Fruit fly (Drosophila melanogaster) whole organism, embryonic: ENCODE data around the gene CG42759.

ENCODE experiments used
- Abd-B ChIP-seq: fragments of 200-800 bp; sonication (Bioruptor generic); optimal IDR thresholded peaks from 2 replicates; lab custom pipeline; 2018; ENCODE audit warnings: missing biosample characterization, mild to moderate bottlenecking, missing genetic modification characterization, moderate library complexity
- Awh ChIP-seq: fragments of 200-800 bp; sonication (Bioruptor generic); IDR thresholded peaks from 2 replicates; pipeline ENCODE4, ENCODE4 v1.3.6; 2022; ENCODE audit warnings: missing biosample characterization, missing genetic modification characterization
- Blimp-1 ChIP-seq: fragments of 200-800 bp; sonication (Bioruptor generic); optimal IDR thresholded peaks from 3 replicates; lab custom pipeline; 2018; ENCODE audit warnings: missing biosample characterization, missing genetic modification characterization, mild to moderate bottlenecking, moderate library complexity, missing genetic modification reagents
- CG10209 ChIP-seq: fragments of 200-800 bp; sonication (Bioruptor generic); optimal IDR thresholded peaks from 3 replicates; lab custom pipeline; 2017; ENCODE audit warnings: missing biosample characterization, mild to moderate bottlenecking, missing genetic modification characterization, missing genetic modification reagents
- CG10959 ChIP-seq: fragments of 200-800 bp; sonication (Bioruptor generic); IDR thresholded peaks from 2 replicates; pipeline ENCODE4 v1.3.6; 2022; ENCODE audit warnings: missing biosample characterization, missing genetic modification characterization
- CG11398 ChIP-seq: fragments of 200-800 bp; sonication (Bioruptor generic); optimal IDR thresholded peaks from 2 replicates; lab custom pipeline; 2016; ENCODE audit warnings: missing biosample characterization, missing genetic modification characterization
- CG12219 ChIP-seq: fragments of 200-800 bp; sonication (Bioruptor generic); optimal IDR thresholded peaks from 3 replicates; lab custom pipeline; 2018; ENCODE audit warnings: missing biosample characterization, mild to moderate bottlenecking, missing genetic modification characterization
- CG12391 ChIP-seq: fragments of 200-800 bp; sonication (Bioruptor generic); optimal IDR thresholded peaks from 3 replicates; lab custom pipeline; 2018; ENCODE audit warnings: missing biosample characterization, mild to moderate bottlenecking, missing genetic modification characterization, moderate library complexity
- CG12659 ChIP-seq: fragments of 200-800 bp; sonication (Bioruptor generic); optimal IDR thresholded peaks from 3 replicates; lab custom pipeline; 2017; ENCODE audit warnings: mild to moderate bottlenecking, missing biosample characterization, missing genetic modification reagents, missing genetic modification characterization
- CG13287 ChIP-seq: fragments of 200-800 bp; sonication (Bioruptor generic); IDR thresholded peaks from 2 replicates; pipeline ENCODE4 v1.3.6; 2022; ENCODE audit warnings: missing biosample characterization, missing genetic modification characterization; ENCODE audit not compliant: partially characterized antibody
- CG14050 ChIP-seq: fragments of 200-800 bp; sonication (Bioruptor generic); IDR thresholded peaks from 3 replicates; pipeline ENCODE4 v1.3.6; 2022; ENCODE audit warnings: missing biosample characterization, missing genetic modification characterization
- CG15073 ChIP-seq: fragments of 200-800 bp; sonication (Bioruptor generic); optimal IDR thresholded peaks from 2 replicates; lab custom pipeline; 2016; ENCODE audit warnings: missing biosample characterization, missing genetic modification characterization
- CG15696 ChIP-seq: fragments of 200-800 bp; sonication (Bioruptor generic); optimal IDR thresholded peaks from 2 replicates; lab custom pipeline; 2019; ENCODE audit warnings: missing biosample characterization, mild to moderate bottlenecking, missing genetic modification characterization, moderate library complexity
- CG32767 ChIP-seq: fragments of 200-800 bp; sonication (Bioruptor generic); IDR thresholded peaks from 2 replicates; pipeline ENCODE4 v1.3.6; 2022; ENCODE audit warnings: missing biosample characterization, missing genetic modification characterization
- CG32772 ChIP-seq: fragments of 200-800 bp; sonication (Bioruptor generic); IDR thresholded peaks from 2 replicates; pipeline ENCODE4 v1.3.6; 2022; ENCODE audit warnings: missing biosample characterization, missing genetic modification characterization
- CG43689 ChIP-seq: fragments of 200-800 bp; sonication (Bioruptor generic); IDR thresholded peaks from 2 replicates; pipeline ENCODE4 v1.3.6; 2022; ENCODE audit warnings: missing biosample characterization, missing genetic modification characterization
- CG4730 ChIP-seq: fragments of 200-800 bp; sonication (Bioruptor generic); IDR thresholded peaks from 2 replicates; pipeline ENCODE4 v1.3.6; 2022; ENCODE audit warnings: missing biosample characterization, missing genetic modification characterization
- CG5245 ChIP-seq: fragments of 200-800 bp; sonication (Bioruptor generic); optimal IDR thresholded peaks from 3 replicates; lab custom pipeline; 2016; ENCODE audit warnings: missing biosample characterization, missing genetic modification characterization
- CG5953 ChIP-seq: fragments of 200-800 bp; sonication (Bioruptor generic); IDR thresholded peaks from 2 replicates; pipeline ENCODE4 v1.3.6; 2022; ENCODE audit warnings: missing biosample characterization, missing genetic modification characterization
- CG6854 ChIP-seq: fragments of 200-800 bp; sonication (Bioruptor generic); optimal IDR thresholded peaks from 3 replicates; lab custom pipeline; 2017; ENCODE audit warnings: missing biosample characterization, mild to moderate bottlenecking, missing genetic modification characterization
- CG7928 ChIP-seq: fragments of 200-800 bp; sonication (Bioruptor generic); optimal IDR thresholded peaks from 2 replicates; lab custom pipeline; 2017; ENCODE audit warnings: missing biosample characterization, mild to moderate bottlenecking, missing genetic modification characterization
- CG8388 ChIP-seq: fragments of 200-800 bp; sonication (Bioruptor generic); optimal IDR thresholded peaks from 2 replicates; lab custom pipeline; 2019; ENCODE audit warnings: missing biosample characterization, mild to moderate bottlenecking, missing genetic modification characterization, moderate library complexity
- CG9817 ChIP-seq: fragments of 200-800 bp; sonication (Bioruptor generic); optimal IDR thresholded peaks from 2 replicates; lab custom pipeline; 2018; ENCODE audit warnings: missing biosample characterization, mild to moderate bottlenecking, missing genetic modification characterization, moderate library complexity
- Dfd ChIP-seq, 2 experiments: fragments of >200 bp; optimal IDR thresholded peaks; 2 replicates each; lab custom pipeline; 2017; ENCODE audit warnings: missing biosample characterization in 2 of 2, missing genetic modification characterization in 2 of 2
- E2f1 ChIP-seq: fragments of 200-800 bp; sonication (Bioruptor generic); IDR thresholded peaks from 2 replicates; pipeline ENCODE4 v1.3.6; 2022; ENCODE audit warnings: missing biosample characterization, missing genetic modification characterization
- H2.0 ChIP-seq: fragments of 200-800 bp; sonication (Bioruptor generic); IDR thresholded peaks from 2 replicates; pipeline ENCODE4 v1.3.6; 2022; ENCODE audit warnings: missing biosample characterization, missing genetic modification characterization
- Oli ChIP-seq: fragments of 200-800 bp; sonication (Bioruptor generic); optimal IDR thresholded peaks from 2 replicates; lab custom pipeline; 2018; ENCODE audit warnings: missing biosample characterization, mild to moderate bottlenecking, missing genetic modification characterization, moderate library complexity
- PHDP ChIP-seq: fragments of 200-800 bp; sonication (Bioruptor generic); optimal IDR thresholded peaks from 3 replicates; lab custom pipeline; 2018; ENCODE audit warnings: missing biosample characterization, mild to moderate bottlenecking, missing genetic modification characterization, moderate library complexity
- Pdp1 ChIP-seq, 2 experiments: fragments of 200-800 bp; sonication (Bioruptor generic); optimal IDR thresholded peaks; 3 replicates each; lab custom pipeline; 2016; ENCODE audit warnings: missing biosample characterization in 2 of 2, missing genetic modification characterization in 2 of 2, mild to moderate bottlenecking in 1 of 2, moderate library complexity in 1 of 2
- Rfx ChIP-seq: fragments of 200-800 bp; sonication (Bioruptor generic); IDR thresholded peaks from 2 replicates; pipeline ENCODE4 v1.3.6; 2022; ENCODE audit warnings: missing biosample characterization, missing genetic modification characterization
- Scr ChIP-seq: fragments of 200-800 bp; sonication (Bioruptor generic); IDR thresholded peaks from 2 replicates; pipeline ENCODE4 v1.3.6; 2022; ENCODE audit warnings: missing biosample characterization, missing genetic modification characterization; ENCODE audit not compliant: partially characterized antibody
- Sox100B ChIP-seq: fragments of 200-800 bp; sonication (Bioruptor generic); optimal IDR thresholded peaks from 3 replicates; lab custom pipeline; 2018; ENCODE audit warnings: missing biosample characterization, mild to moderate bottlenecking, missing genetic modification characterization
- bigmax ChIP-seq: fragments of 200-800 bp; sonication (Bioruptor generic); optimal IDR thresholded peaks from 2 replicates; lab custom pipeline; 2018; ENCODE audit warnings: missing biosample characterization, mild to moderate bottlenecking, missing genetic modification characterization
- chinmo ChIP-seq: fragments of 200-800 bp; sonication (Bioruptor generic); IDR thresholded peaks from 4 replicates; pipeline ENCODE4 v1.3.6; 2022; ENCODE audit warnings: missing biosample characterization, missing genetic modification characterization; ENCODE audit not compliant: partially characterized antibody
- ci ChIP-seq: fragments of 200-800 bp; sonication (Bioruptor generic); IDR thresholded peaks from 3 replicates; pipeline ENCODE4 v1.3.6; 2022; ENCODE audit warnings: missing biosample characterization, missing genetic modification characterization
- crol ChIP-seq: fragments of 200-800 bp; sonication (Bioruptor generic); IDR thresholded peaks from 2 replicates; pipeline ENCODE4 v1.3.6; 2022; ENCODE audit warnings: missing biosample characterization, missing genetic modification characterization
- dmrt99B ChIP-seq: fragments of 200-800 bp; sonication (Bioruptor generic); optimal IDR thresholded peaks from 2 replicates; lab custom pipeline; 2018; ENCODE audit warnings: missing biosample characterization, mild to moderate bottlenecking, missing genetic modification characterization, moderate library complexity
- dpn ChIP-seq, 2 experiments: fragments of 200-800 bp; sonication (Bioruptor generic); optimal IDR thresholded peaks; 3 replicates each; lab custom pipeline; 2016; ENCODE audit warnings: missing biosample characterization in 2 of 2, missing genetic modification characterization in 2 of 2
- fd102C ChIP-seq: fragments of 200-800 bp; sonication (Bioruptor generic); optimal IDR thresholded peaks from 2 replicates; lab custom pipeline; 2018; ENCODE audit warnings: missing biosample characterization, mild to moderate bottlenecking, missing genetic modification characterization, moderate library complexity
- grau ChIP-seq: fragments of 200-800 bp; optimal IDR thresholded peaks from 3 replicates; lab custom pipeline; 2019; ENCODE audit warnings: missing biosample characterization, mild to moderate bottlenecking, missing genetic modification characterization, moderate library complexity
- lbe ChIP-seq: fragments of 200-800 bp; sonication (Bioruptor generic); optimal IDR thresholded peaks from 2 replicates; lab custom pipeline; 2016; ENCODE audit warnings: missing biosample characterization, mild to moderate bottlenecking, missing genetic modification characterization
- mirr ChIP-seq: fragments of 200-800 bp; sonication (Bioruptor generic); optimal IDR thresholded peaks from 3 replicates; lab custom pipeline; 2018; ENCODE audit warnings: missing biosample characterization, mild to moderate bottlenecking, missing genetic modification characterization
- nerfin-1 ChIP-seq: fragments of 200-800 bp; sonication (Bioruptor generic); optimal IDR thresholded peaks from 3 replicates; lab custom pipeline; 2019; ENCODE audit warnings: missing biosample characterization, mild to moderate bottlenecking, missing genetic modification characterization, moderate library complexity
- pnt ChIP-seq: fragments of 200-800 bp; sonication (Bioruptor generic); optimal IDR thresholded peaks from 3 replicates; lab custom pipeline; 2016; ENCODE audit warnings: missing biosample characterization, missing genetic modification characterization
- pum ChIP-seq: fragments of 200-800 bp; sonication (Bioruptor generic); optimal IDR thresholded peaks from 2 replicates; lab custom pipeline; 2016; ENCODE audit warnings: missing biosample characterization, missing genetic modification characterization
- salm ChIP-seq: fragments of 200-800 bp; sonication (Bioruptor generic); optimal IDR thresholded peaks from 2 replicates; lab custom pipeline; 2018; ENCODE audit warnings: missing biosample characterization, mild to moderate bottlenecking, missing genetic modification characterization
- sisA ChIP-seq: fragments of 200-800 bp; sonication (Bioruptor generic); IDR thresholded peaks from 2 replicates; pipeline ENCODE4 v1.3.6; 2022; ENCODE audit warnings: missing biosample characterization, missing genetic modification characterization
- slbo ChIP-seq: fragments of 200-800 bp; sonication (Bioruptor generic); IDR thresholded peaks from 2 replicates; pipeline ENCODE4 v1.3.6; 2022; ENCODE audit warnings: missing biosample characterization, missing genetic modification characterization
- tio ChIP-seq: fragments of 200-800 bp; sonication (Bioruptor generic); optimal IDR thresholded peaks from 2 replicates; lab custom pipeline; 2017; ENCODE audit warnings: missing biosample characterization, missing genetic modification characterization, inconsistent platforms

Gene CG42759

DNA sequence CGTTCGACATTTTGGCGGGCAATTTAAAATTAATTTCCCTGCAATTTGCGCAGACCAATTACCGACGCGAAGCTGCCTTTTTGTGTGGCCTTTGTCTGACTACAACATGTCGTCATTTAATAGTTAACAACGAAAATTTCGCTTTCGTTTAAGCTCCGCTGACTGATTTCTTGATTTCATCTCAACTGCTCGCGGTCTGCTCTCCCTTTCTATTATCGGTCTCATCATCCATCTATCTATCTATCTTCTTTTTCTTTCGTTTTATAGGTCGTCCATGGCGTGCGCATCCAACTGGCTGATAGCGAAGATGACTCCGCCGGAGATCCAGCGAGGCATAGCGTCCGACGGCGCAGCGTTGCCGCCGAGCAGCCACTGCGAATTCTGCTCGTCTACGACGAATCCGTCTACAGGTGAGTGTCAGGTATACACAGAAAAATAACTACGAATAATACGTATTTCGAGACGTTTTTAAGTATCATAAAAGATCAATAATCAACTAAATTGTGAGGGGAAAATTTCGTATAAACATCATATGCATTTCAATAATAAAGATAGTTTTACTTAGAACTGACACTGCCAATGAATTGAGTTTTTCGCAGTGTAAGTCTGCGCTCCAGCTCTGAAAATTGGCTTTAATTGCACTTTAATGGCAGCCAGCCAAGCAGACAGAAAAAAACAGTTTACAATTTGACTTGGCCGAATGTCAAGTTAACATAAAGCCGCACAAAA lies 11.3 kb downstream of the CG42759 start (continued):
- peak; percentile 58 for TF ChIP-seq Oli (tag; lab: Kevin White, UChicago)
- TF ChIP-seq CG14050, result peak; percentile 38; the same call in 1 of the 3 replicates
- TF ChIP-seq slbo, result peak; percentile 27; the same call in 1 of the 2 replicates
- peak; percentile 3 for TF ChIP-seq tio
- no peak for TF ChIP-seq CG15073 (GFP tag; lab: Kevin White, UChicago)
- peak; percentile 20 for TF ChIP-seq pum (GFP tag; lab: Kevin White, UChicago)
- peak; percentile 49; the same call in 1 of the 2 replicates for TF ChIP-seq CG5953 (GFP tag; lab: Robert Waterston, UW)
- TF ChIP-seq CG9817 (tag; lab: Kevin White, UChicago), result no peak
- peak; percentile 31; the same call in 1 of the 2 replicates for TF ChIP-seq E2f1 (GFP tag; lab: Robert Waterston, UW)
- TF ChIP-seq CG12219, result peak; percentile 15
- no peak for TF ChIP-seq CG13287
- TF ChIP-seq CG5245, result peak; percentile 6
- peak; percentile 22 for TF ChIP-seq CG8388 (GFP tag; lab: Kevin White, UChicago)
- TF ChIP-seq CG32772 (GFP tag; lab: Robert Waterston, UW), result 0 out of 2 replicates have a peak, but pooled peaks have one; percentile 8
- TF ChIP-seq CG12391 (tag; lab: Kevin White, UChicago), result peak; percentile 41
- peak in 1 of 2 experiments; percentile 23 for TF ChIP-seq Pdp1 (GFP tag; optimal IDR thresholded peaks at IDR 0.05; lab: Kevin White, UChicago)
- peak; percentile 13 for TF ChIP-seq PHDP (tag; lab: Kevin White, UChicago)
- TF ChIP-seq CG32767 (GFP tag; lab: Robert Waterston, UW), result peak; percentile 15; the same call in 1 of the 2 replicates
- TF ChIP-seq CG4730, result peak; percentile 16; the same call in 1 of the 2 replicates
- TF ChIP-seq Awh (GFP tag; lab: Robert Waterston, UW), result 0 out of 2 replicates have a peak, but pooled peaks have one; percentile 24
- no peak for TF ChIP-seq Scr (GFP tag; lab: Robert Waterston, UW)
- TF ChIP-seq H2.0 (GFP tag; lab: Robert Waterston, UW), result peak; percentile 58
- no peak for TF ChIP-seq lbe (GFP tag; lab: Kevin White, UChicago)
- TF ChIP-seq sisA (GFP tag; lab: Robert Waterston, UW), result peak; percentile 53
- TF ChIP-seq CG10959 (GFP tag; lab: Robert Waterston, UW), result no peak
- peak; percentile 18 for TF ChIP-seq Abd-B
- TF ChIP-seq dpn (GFP tag; optimal IDR thresholded peaks at IDR 0.05; lab: Kevin White, UChicago), result peak; percentile 10 to 27
- peak; percentile 36 for TF ChIP-seq grau (tag; lab: Kevin White, UChicago)
- peak; percentile 1 for TF ChIP-seq Sox100B (GFP tag; lab: Kevin White, UChicago)
- TF ChIP-seq Blimp-1 (GFP tag; lab: Kevin White, UChicago), result peak; percentile 90
- 0 out of 2 replicates have a peak, but pooled peaks have one; percentile 23 for TF ChIP-seq CG43689
- TF ChIP-seq bigmax (GFP tag; lab: Kevin White, UChicago), result no peak
- TF ChIP-seq ci (GFP tag; lab: Robert Waterston, UW), result 0 out of 3 replicates have a peak, but pooled peaks have one; percentile 67
- 0 out of 2 replicates have a peak, but pooled peaks have one; percentile 19 for TF ChIP-seq Rfx (GFP tag; lab: Robert Waterston, UW)

- TF ChIP-seq CG11398 (no peak), fd102C (GFP tag; lab: Kevin White, UChicago) (no peak), nerfin-1 (no peak), salm (tag; lab: Kevin White, UChicago) (no peak), CG7928 (GFP tag; lab: Kevin White, UChicago) (peak; percentile 100), CG15696 (tag; lab: Kevin White, UChicago) (peak; percentile 23), mirr (peak; percentile 29), chinmo (GFP tag; lab: Robert Waterston, UW) (no peak), CG43689 (no peak), Dfd (GFP tag; optimal IDR thresholded peaks at IDR 0.05; lab: Kevin White, UChicago) (no peak), Abd-B (peak; percentile 10), dmrt99B (tag; lab: Kevin White, UChicago) (no peak), crol (GFP tag; lab: Robert Waterston, UW) (no peak), CG10209 (GFP tag; lab: Kevin White, UChicago) (no peak), CG12219 (no peak), pnt (GFP tag; lab: Kevin White, UChicago) (peak; percentile 12), CG12659 (GFP tag; lab: Kevin White, UChicago) (peak; percentile 54), CG6854 (no peak)
Measured at dm6 chr3R:10161163-10161562, 18.3 kb downstream of the CG42759 start, which contains the start of gene CG6254. Gene CG6254, minus strand, starts transcription at chr3R:10161331.
